Worm (Caenorhabditis elegans) whole organism, L2 larva: ENCODE results near the gene ttbk-3.
A peak's percentile ranks its signal among the peaks of the same experiment; 100 is the strongest.

Experiments used
- C34F6.9 ChIP-seq: fragments of 150-350 bp; optimal IDR thresholded peaks from 2 replicates; lab custom pipeline; 2014; ENCODE audit warnings: missing biosample characterization, missing genetic modification characterization
- F13H6.1 ChIP-seq: sonication (generic microtip); optimal IDR thresholded peaks from 2 replicates; lab custom pipeline; 2016; ENCODE audit warnings: missing genetic modification characterization, missing compliant biosample characterization
- Y55F3AM.14 ChIP-seq: fragments of 200-800 bp; sonication (Bioruptor generic); optimal IDR thresholded peaks from 2 replicates; lab custom pipeline; 2018; ENCODE audit warnings: mild to moderate bottlenecking, missing genetic modification characterization, missing compliant biosample characterization
- alr-1 ChIP-seq: fragments of 150-350 bp; optimal IDR thresholded peaks from 2 replicates; lab custom pipeline; 2014; ENCODE audit warnings: missing biosample characterization, missing genetic modification characterization
- aly-2 ChIP-seq: fragments of 150-350 bp; optimal IDR thresholded peaks from 2 replicates; lab custom pipeline; 2014; ENCODE audit warnings: missing biosample characterization, missing genetic modification characterization
- ama-1 ChIP-seq: fragments of 150-350 bp; optimal IDR thresholded peaks from 2 replicates; lab custom pipeline; 2018; ENCODE audit warnings: inconsistent platforms
- ceh-16 ChIP-seq: fragments of 150-350 bp; optimal IDR thresholded peaks from 2 replicates; lab custom pipeline; 2014; ENCODE audit warnings: missing biosample characterization, missing genetic modification characterization
- ceh-82 ChIP-seq: fragments of 150-350 bp; optimal IDR thresholded peaks from 2 replicates; lab custom pipeline; 2014; ENCODE audit warnings: missing biosample characterization, missing genetic modification characterization
- crh-2 ChIP-seq: sonication (generic microtip); optimal IDR thresholded peaks from 2 replicates; lab custom pipeline; 2017; ENCODE audit warnings: missing biosample characterization, missing genetic modification characterization
- dmd-4 ChIP-seq: sonication (generic microtip); optimal IDR thresholded peaks from 2 replicates; lab custom pipeline; 2017; ENCODE audit warnings: missing biosample characterization, missing genetic modification characterization
- egl-27 ChIP-seq: sonication (generic microtip); optimal IDR thresholded peaks from 3 replicates; lab custom pipeline; 2017; ENCODE audit warnings: missing biosample characterization, missing genetic modification reagents, missing genetic modification characterization
- elt-1 ChIP-seq: fragments of 150-350 bp; optimal IDR thresholded peaks from 2 replicates; lab custom pipeline; 2014; ENCODE audit warnings: missing biosample characterization, missing genetic modification characterization
- elt-3 ChIP-seq: sonication (generic microtip); optimal IDR thresholded peaks from 2 replicates; lab custom pipeline; 2017; ENCODE audit warnings: missing biosample characterization, missing genetic modification characterization
- fos-1 ChIP-seq: fragments of 150-350 bp; optimal IDR thresholded peaks from 2 replicates; lab custom pipeline; 2014; ENCODE audit warnings: missing biosample characterization, missing genetic modification characterization
- gmeb-1 ChIP-seq: fragments of 150-350 bp; optimal IDR thresholded peaks from 2 replicates; lab custom pipeline; 2014; ENCODE audit warnings: missing biosample characterization, missing genetic modification characterization
- lin-11 ChIP-seq: fragments of 150-350 bp; sonication (generic microtip); optimal IDR thresholded peaks from 2 replicates; lab custom pipeline; 2014; ENCODE audit warnings: missing biosample characterization, missing genetic modification characterization, inconsistent platforms, mixed read lengths
- lin-13 ChIP-seq: fragments of 150-350 bp; optimal IDR thresholded peaks from 2 replicates; lab custom pipeline; 2014; ENCODE audit warnings: missing biosample characterization, missing genetic modification reagents, missing genetic modification characterization
- lin-39 ChIP-seq: fragments of 150-350 bp; optimal IDR thresholded peaks from 2 replicates; lab custom pipeline; 2014; ENCODE audit warnings: missing biosample characterization, missing genetic modification reagents, missing genetic modification characterization
- lsy-2 ChIP-seq, 2 experiments: fragments of 150-350 bp in 1 of 2; sonication (generic microtip) in 1 of 2; optimal IDR thresholded peaks; 2 replicates each; lab custom pipeline; 2014 to 2017; ENCODE audit warnings: missing biosample characterization in 2 of 2, missing genetic modification characterization in 2 of 2
- mbf-1 ChIP-seq: sonication (generic microtip); optimal IDR thresholded peaks from 2 replicates; lab custom pipeline; 2017; ENCODE audit warnings: missing biosample characterization, missing genetic modification characterization
- mdl-1 ChIP-seq, 2 experiments: fragments of 150-350 bp in 1 of 2; sonication (generic microtip) in 1 of 2; optimal IDR thresholded peaks; 2 replicates each; lab custom pipeline; 2017; ENCODE audit warnings: missing biosample characterization in 2 of 2, missing genetic modification characterization in 2 of 2
- nhr-10 ChIP-seq: sonication (generic microtip); optimal IDR thresholded peaks from 2 replicates; lab custom pipeline; 2017; ENCODE audit warnings: missing biosample characterization, missing genetic modification characterization
- nhr-11 ChIP-seq: fragments of 150-350 bp; optimal IDR thresholded peaks from 2 replicates; lab custom pipeline; 2014; ENCODE audit warnings: missing biosample characterization, missing genetic modification characterization
- nhr-12 ChIP-seq: fragments of 150-350 bp; optimal IDR thresholded peaks from 2 replicates; lab custom pipeline; 2014; ENCODE audit warnings: missing biosample characterization, missing genetic modification characterization
- nhr-129 ChIP-seq: fragments of 150-350 bp; optimal IDR thresholded peaks from 2 replicates; lab custom pipeline; 2014; ENCODE audit warnings: missing biosample characterization, missing genetic modification characterization
- nhr-21 ChIP-seq: fragments of 150-350 bp; optimal IDR thresholded peaks from 2 replicates; lab custom pipeline; 2014; ENCODE audit warnings: missing biosample characterization, missing genetic modification characterization
- nhr-23 ChIP-seq: fragments of 150-350 bp; optimal IDR thresholded peaks from 2 replicates; lab custom pipeline; 2014; ENCODE audit warnings: missing biosample characterization, missing genetic modification reagents, missing genetic modification characterization
- nhr-237 ChIP-seq: fragments of 150-350 bp; optimal IDR thresholded peaks from 2 replicates; lab custom pipeline; 2014; ENCODE audit warnings: missing biosample characterization, missing genetic modification characterization
- nhr-25 ChIP-seq: fragments of 150-350 bp; sonication (generic microtip); optimal IDR thresholded peaks from 3 replicates; lab custom pipeline; 2014; ENCODE audit warnings: missing biosample characterization, missing genetic modification characterization
- nhr-6 ChIP-seq: fragments of 150-350 bp; optimal IDR thresholded peaks from 2 replicates; lab custom pipeline; 2014; ENCODE audit warnings: missing biosample characterization, missing genetic modification characterization
- nhr-77 ChIP-seq: fragments of 150-350 bp; optimal IDR thresholded peaks from 2 replicates; lab custom pipeline; 2014; ENCODE audit warnings: missing biosample characterization, missing genetic modification characterization
- peb-1 ChIP-seq: fragments of 150-350 bp; optimal IDR thresholded peaks from 2 replicates; lab custom pipeline; 2014; ENCODE audit warnings: missing biosample characterization, missing genetic modification characterization
- sem-4 ChIP-seq: fragments of 150-350 bp; optimal IDR thresholded peaks from 2 replicates; lab custom pipeline; 2014; ENCODE audit warnings: missing biosample characterization, missing genetic modification reagents, missing genetic modification characterization
- skn-1 ChIP-seq: sonication (generic microtip); optimal IDR thresholded peaks from 2 replicates; lab custom pipeline; 2017; ENCODE audit warnings: missing biosample characterization, missing genetic modification characterization
- sma-3 ChIP-seq: sonication (generic microtip); optimal IDR thresholded peaks from 2 replicates; lab custom pipeline; 2016; ENCODE audit warnings: missing genetic modification reagents, missing genetic modification characterization, missing compliant biosample characterization
- sma-9 ChIP-seq, 2 experiments: fragments of 150-350 bp in 1 of 2; sonication (generic microtip) in 1 of 2; optimal IDR thresholded peaks; 2 replicates each; lab custom pipeline; 2014 to 2016; ENCODE audit warnings: missing genetic modification characterization in 2 of 2, mild to moderate bottlenecking in 1 of 2, missing biosample characterization in 1 of 2, missing compliant biosample characterization in 1 of 2, missing genetic modification reagents in 1 of 2, moderate library complexity in 1 of 2
- zag-1 ChIP-seq: fragments of 150-350 bp; optimal IDR thresholded peaks from 2 replicates; lab custom pipeline; 2014; ENCODE audit warnings: missing biosample characterization, missing genetic modification characterization
- ztf-1 ChIP-seq: fragments of 200-800 bp; sonication (Bioruptor generic); conservative IDR thresholded peaks from 2 replicates; pipeline ENCODE4 v1.3.6; 2022; ENCODE audit warnings: missing genetic modification characterization, missing compliant biosample characterization
- ztf-11 ChIP-seq: sonication (generic microtip); optimal IDR thresholded peaks from 2 replicates; lab custom pipeline; 2017; ENCODE audit warnings: missing biosample characterization, missing genetic modification characterization
- ztf-4 ChIP-seq: fragments of 150-350 bp; optimal IDR thresholded peaks from 2 replicates; lab custom pipeline; 2014; ENCODE audit warnings: missing biosample characterization, missing genetic modification characterization

Gene ttbk-3

DNA sequence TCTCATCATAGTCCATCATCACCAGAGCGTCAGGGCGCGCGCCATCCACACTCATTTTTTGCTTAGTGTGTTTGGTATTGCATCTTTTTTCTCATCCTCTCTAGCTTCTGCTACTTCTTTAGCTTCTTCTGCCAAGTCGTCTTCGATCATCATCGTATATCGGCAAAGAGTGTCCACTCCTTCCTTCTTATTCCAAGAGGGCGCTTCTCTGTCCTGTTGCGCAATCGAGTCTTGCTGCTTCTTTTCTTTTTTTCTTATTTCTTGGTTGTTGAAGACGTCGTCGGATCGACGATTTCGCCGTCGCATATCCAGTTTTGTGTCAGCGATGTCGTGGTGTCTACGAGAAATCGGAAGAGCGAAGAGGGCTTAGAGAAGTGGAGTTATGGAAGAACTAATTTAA is 23.3 kb upstream of the ttbk-3 start:
- TF ChIP-seq nhr-21, result no peak
- no peak for TF ChIP-seq nhr-11 (tag; lab: Kevin White, UChicago)
- TF ChIP-seq egl-27 (tag; lab: Kevin White, UChicago), result no peak
- TF ChIP-seq nhr-77, result no peak
- no peak for TF ChIP-seq nhr-6 (tag; lab: Kevin White, UChicago)
- no peak for TF ChIP-seq peb-1 (tag; lab: Kevin White, UChicago)
- no peak for TF ChIP-seq nhr-237 (tag; lab: Kevin White, UChicago)
- TF ChIP-seq elt-1 (tag; lab: Kevin White, UChicago), result no peak
- TF ChIP-seq dmd-4 (tag; lab: Kevin White, UChicago), result no peak
- TF ChIP-seq F13H6.1, result no peak
- no peak for TF ChIP-seq nhr-129 (tag; lab: Kevin White, UChicago)
- no peak for TF ChIP-seq zag-1 (tag; lab: Kevin White, UChicago)
- no peak for TF ChIP-seq nhr-10 (tag; lab: Kevin White, UChicago)
- TF ChIP-seq sem-4 (tag; lab: Kevin White, UChicago), result no peak
- no peak for TF ChIP-seq ztf-4 (tag; lab: Kevin White, UChicago)
- no peak for TF ChIP-seq nhr-25
- TF ChIP-seq, all 48 proteins: peak for 0

DNA sequence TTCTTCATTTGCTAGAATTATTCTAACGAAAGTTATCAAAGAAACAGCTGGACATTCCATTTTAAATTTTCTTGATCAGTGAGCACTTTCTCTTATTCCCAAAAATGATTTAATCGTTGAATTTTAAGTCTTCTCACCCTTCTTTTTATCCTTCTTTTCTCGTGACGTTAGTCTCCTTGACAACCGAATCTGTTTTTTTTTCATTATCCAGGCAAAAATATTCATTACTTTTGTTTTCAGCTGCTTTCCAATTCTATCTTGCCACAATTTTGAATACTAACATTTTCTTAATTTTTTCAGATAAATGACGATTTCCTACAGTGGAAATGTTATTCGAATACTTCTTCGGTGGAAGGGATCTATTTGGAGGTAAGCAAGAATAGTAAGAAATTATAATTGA is 13.9 kb upstream of the ttbk-3 start, which contains the start of gene best-13:
Gene best-13 (plus strand): TSS at position 301 of the 400 bp plus-strand sequence.
- TF ChIP-seq alr-1 (tag; lab: Kevin White, UChicago) (no peak), fos-1 (tag; lab: Kevin White, UChicago) (no peak), elt-3 (no peak), elt-1 (tag; lab: Kevin White, UChicago) (no peak), ama-1 (lab: Kevin White, UChicago) (no peak), aly-2 (no peak), lin-11 (tag; lab: Kevin White, UChicago) (no peak), zag-1 (tag; lab: Kevin White, UChicago) (no peak), nhr-21 (no peak), F13H6.1 (no peak), lsy-2 (tag; optimal IDR thresholded peaks at IDR 0.05; lab: Kevin White, UChicago) (no peak), nhr-23 (tag; lab: Kevin White, UChicago) (no peak), ztf-1 (GFP tag; lab: Robert Waterston, UW) (no peak), ztf-4 (tag; lab: Kevin White, UChicago) (no peak), nhr-12 (tag; lab: Kevin White, UChicago) (no peak), lin-39 (tag; lab: Kevin White, UChicago) (no peak), peb-1 (tag; lab: Kevin White, UChicago) (no peak), dmd-4 (tag; lab: Kevin White, UChicago) (no peak), skn-1 (tag; lab: Kevin White, UChicago) (no peak)

DNA sequence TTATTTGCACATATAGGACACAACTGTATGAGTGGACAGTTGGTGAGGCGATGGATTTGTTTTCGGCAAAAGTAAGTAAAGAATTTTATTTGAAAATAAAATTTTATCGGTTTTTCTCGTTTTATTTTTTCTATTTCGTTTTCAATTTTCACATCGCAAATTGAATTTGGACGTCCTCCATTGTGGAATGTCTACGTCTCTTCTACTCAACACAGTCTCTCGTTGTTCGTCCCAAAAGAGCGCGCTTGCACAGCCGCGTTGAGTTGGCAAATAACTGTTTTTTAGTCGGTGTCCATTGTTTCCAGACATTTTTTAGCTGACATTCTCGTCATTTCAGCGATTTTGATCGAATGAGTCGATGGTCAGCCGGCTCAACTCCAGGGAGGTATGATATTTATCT is 9.5 kb upstream of the ttbk-3 start:
- TF ChIP-seq nhr-10 (tag; lab: Kevin White, UChicago) (no peak), nhr-129 (tag; lab: Kevin White, UChicago) (peak; percentile 34), nhr-25 (no peak), C34F6.9 (tag; lab: Kevin White, UChicago) (peak; percentile 21), Y55F3AM.14 (no peak), crh-2 (tag; lab: Kevin White, UChicago) (peak; percentile 5), mbf-1 (tag; lab: Kevin White, UChicago) (no peak), F13H6.1 (no peak), lin-13 (GFP tag; lab: Kevin White, UChicago) (no peak), ceh-82 (no peak), lsy-2 (tag; optimal IDR thresholded peaks at IDR 0.05; lab: Kevin White, UChicago) (no peak), ceh-16 (tag; lab: Kevin White, UChicago) (no peak), alr-1 (tag; lab: Kevin White, UChicago) (no peak)
- TF ChIP-seq, all 48 proteins: peak for 3

DNA sequence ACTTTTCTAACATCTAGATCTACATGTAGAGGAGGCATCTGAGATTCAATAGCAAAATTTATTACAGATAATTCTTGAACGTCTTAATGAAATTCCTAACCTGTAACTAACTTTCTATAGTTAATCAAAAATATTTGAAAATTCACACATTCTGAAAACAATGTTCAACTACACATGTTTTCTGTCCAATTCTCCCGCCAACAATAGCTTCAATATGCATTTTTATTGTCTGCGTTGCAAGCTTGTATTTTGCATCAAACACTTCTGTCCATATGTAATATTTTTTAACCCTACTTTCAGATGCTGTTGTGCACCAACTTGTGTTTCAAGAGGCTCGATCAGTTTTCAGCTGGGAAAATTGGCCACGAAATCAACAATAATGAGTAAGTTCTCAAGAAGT is 9.0 kb upstream of the ttbk-3 start, which contains the start of gene tbc-3:
Gene tbc-3 (plus strand): TSS at position 301 of the 400 bp plus-strand sequence.
- no peak for TF ChIP-seq nhr-77
- no peak for TF ChIP-seq lin-13 (GFP tag; lab: Kevin White, UChicago)
- no peak for TF ChIP-seq Y55F3AM.14
- TF ChIP-seq gmeb-1 (tag; lab: Kevin White, UChicago), result no peak
- TF ChIP-seq zag-1 (tag; lab: Kevin White, UChicago), result no peak
- no peak for TF ChIP-seq sma-3
- TF ChIP-seq ztf-11, result no peak
- TF ChIP-seq sma-9 (GFP tag; optimal IDR thresholded peaks at IDR 0.05; lab: Kevin White, UChicago), result no peak
- no peak for TF ChIP-seq sma-9 (tag; optimal IDR thresholded peaks at IDR 0.05; lab: Kevin White, UChicago)
- no peak for TF ChIP-seq mdl-1 (tag; optimal IDR thresholded peaks at IDR 0.05; lab: Kevin White, UChicago)
- TF ChIP-seq aly-2, result no peak
- no peak for TF ChIP-seq nhr-10 (tag; lab: Kevin White, UChicago)
- TF ChIP-seq ceh-16 (tag; lab: Kevin White, UChicago), result no peak
- TF ChIP-seq elt-3, result no peak
- no peak for TF ChIP-seq lin-11 (tag; lab: Kevin White, UChicago)
